Worm (Caenorhabditis elegans): Measurements from ENCODE around the gene gst-23.

Gene gst-23

ce11 chrV:3242984-3243383, at the start of gene gst-23:
Gene gst-23, plus strand, starts transcription at chrV:3243284.
- TF ChIP-seq cog-1 (tag; optimal IDR thresholded peaks at IDR 0.05), result no peak
- no peak for TF ChIP-seq T22C8.4 (GFP tag; IDR thresholded peaks at IDR 0.05)
- no peak for TF ChIP-seq ztf-29 (GFP tag; IDR thresholded peaks at IDR 0.05)
- no peak for TF ChIP-seq ref-1 (GFP tag; conservative IDR thresholded peaks at IDR 0.05)
- no peak for TF ChIP-seq klf-2 (GFP tag; conservative IDR thresholded peaks at IDR 0.05)
- TF ChIP-seq med-1 (GFP tag; optimal IDR thresholded peaks at IDR 0.05; ENCODE audit: insufficient read depth), result no peak
- TF ChIP-seq tab-1 (GFP tag; IDR thresholded peaks at IDR 0.05), result no peak
- no peak for TF ChIP-seq flt-1 (GFP tag; IDR thresholded peaks at IDR 0.05)
- no peak for TF ChIP-seq ztf-23 (GFP tag; IDR thresholded peaks at IDR 0.05)

- TF ChIP-seq cog-1 (tag; optimal IDR thresholded peaks at IDR 0.05), result peak; percentile 5
- TF ChIP-seq med-1 (GFP tag; optimal IDR thresholded peaks at IDR 0.05; ENCODE audit: insufficient read depth), result no peak
Observed at ce11 chrV:3194952-3195450, 48.1 kb upstream of the gst-23 start, which contains the start of gene Y73C8B.2. Gene Y73C8B.2, minus strand, starts transcription at chrV:3195002.

- TF ChIP-seq T22C8.4 (GFP tag; IDR thresholded peaks at IDR 0.05) (no peak), ztf-29 (GFP tag; IDR thresholded peaks at IDR 0.05) (no peak), ztf-23 (GFP tag; IDR thresholded peaks at IDR 0.05) (no peak), klf-2 (GFP tag; conservative IDR thresholded peaks at IDR 0.05) (no peak), med-1 (GFP tag; optimal IDR thresholded peaks at IDR 0.05; ENCODE audit: insufficient read depth) (no peak), ref-1 (GFP tag; conservative IDR thresholded peaks at IDR 0.05) (no peak), cog-1 (tag; optimal IDR thresholded peaks at IDR 0.05) (no peak)
Observed at ce11 chrV:3195814-3196213, 47.3 kb upstream of the gst-23 start.

- TF ChIP-seq med-1 (GFP tag; optimal IDR thresholded peaks at IDR 0.05; ENCODE audit: insufficient read depth), result no peak
- TF ChIP-seq klf-2 (GFP tag; conservative IDR thresholded peaks at IDR 0.05), result no peak
- TF ChIP-seq tab-1 (GFP tag; IDR thresholded peaks at IDR 0.05), result no peak
- no peak for TF ChIP-seq ztf-29 (GFP tag; IDR thresholded peaks at IDR 0.05)
- TF ChIP-seq T22C8.4 (GFP tag; IDR thresholded peaks at IDR 0.05), result no peak
- TF ChIP-seq ztf-23 (GFP tag; IDR thresholded peaks at IDR 0.05), result no peak
- TF ChIP-seq cog-1 (tag; optimal IDR thresholded peaks at IDR 0.05), result no peak
- TF ChIP-seq flt-1 (GFP tag; IDR thresholded peaks at IDR 0.05), result no peak
- TF ChIP-seq ref-1 (GFP tag; conservative IDR thresholded peaks at IDR 0.05), result no peak
Observed at ce11 chrV:3196832-3197329, 46.2 kb upstream of the gst-23 start, which contains the start of the genes Y73C8B.1 and Y73C8B.5. Gene Y73C8B.1, minus strand, starts transcription at chrV:3196882. Gene Y73C8B.5, plus strand, starts transcription at chrV:3197268.

- no peak for TF ChIP-seq ztf-23 (GFP tag; IDR thresholded peaks at IDR 0.05)
- no peak for TF ChIP-seq T22C8.4 (GFP tag; IDR thresholded peaks at IDR 0.05)
- no peak for TF ChIP-seq ztf-29 (GFP tag; IDR thresholded peaks at IDR 0.05)
- TF ChIP-seq med-1 (GFP tag; optimal IDR thresholded peaks at IDR 0.05; ENCODE audit: insufficient read depth), result no peak
- TF ChIP-seq flt-1 (GFP tag; IDR thresholded peaks at IDR 0.05), result no peak
- no peak for TF ChIP-seq klf-2 (GFP tag; conservative IDR thresholded peaks at IDR 0.05)
- TF ChIP-seq ref-1 (GFP tag; conservative IDR thresholded peaks at IDR 0.05), result no peak
- no peak for TF ChIP-seq cog-1 (tag; optimal IDR thresholded peaks at IDR 0.05)
Observed at ce11 chrV:3200323-3200722, 42.8 kb upstream of the gst-23 start, which contains the start of gene K08D9.4. Gene K08D9.4, minus strand, starts transcription at chrV:3200423.

ce11 chrV:3204433-3204832, 38.7 kb upstream of the gst-23 start:
- no peak for TF ChIP-seq T22C8.4 (GFP tag; IDR thresholded peaks at IDR 0.05)
- TF ChIP-seq ref-1 (GFP tag; conservative IDR thresholded peaks at IDR 0.05), result no peak
- TF ChIP-seq tab-1 (GFP tag; IDR thresholded peaks at IDR 0.05), result no peak
- no peak for TF ChIP-seq med-1 (GFP tag; optimal IDR thresholded peaks at IDR 0.05; ENCODE audit: insufficient read depth)
- no peak for TF ChIP-seq ztf-23 (GFP tag; IDR thresholded peaks at IDR 0.05)
- TF ChIP-seq klf-2 (GFP tag; conservative IDR thresholded peaks at IDR 0.05), result no peak
- TF ChIP-seq cog-1 (tag; optimal IDR thresholded peaks at IDR 0.05), result no peak
- TF ChIP-seq flt-1 (GFP tag; IDR thresholded peaks at IDR 0.05), result no peak
- no peak for TF ChIP-seq ztf-29 (GFP tag; IDR thresholded peaks at IDR 0.05)

ce11 chrV:3208940-3209339, 34.1 kb upstream of the gst-23 start:
- no peak for TF ChIP-seq klf-2 (GFP tag; conservative IDR thresholded peaks at IDR 0.05)
- TF ChIP-seq T22C8.4 (GFP tag; IDR thresholded peaks at IDR 0.05), result no peak
- no peak for TF ChIP-seq ztf-23 (GFP tag; IDR thresholded peaks at IDR 0.05)
- no peak for TF ChIP-seq ref-1 (GFP tag; conservative IDR thresholded peaks at IDR 0.05)
- no peak for TF ChIP-seq med-1 (GFP tag; optimal IDR thresholded peaks at IDR 0.05; ENCODE audit: insufficient read depth)
- TF ChIP-seq cog-1 (tag; optimal IDR thresholded peaks at IDR 0.05), result no peak
- no peak for TF ChIP-seq ztf-29 (GFP tag; IDR thresholded peaks at IDR 0.05)
- TF ChIP-seq flt-1 (GFP tag; IDR thresholded peaks at IDR 0.05), result no peak
- no peak for TF ChIP-seq tab-1 (GFP tag; IDR thresholded peaks at IDR 0.05)

- no peak for TF ChIP-seq klf-2 (GFP tag; conservative IDR thresholded peaks at IDR 0.05)
- TF ChIP-seq tab-1 (GFP tag; IDR thresholded peaks at IDR 0.05), result no peak
- no peak for TF ChIP-seq cog-1 (tag; optimal IDR thresholded peaks at IDR 0.05)
- no peak for TF ChIP-seq ztf-29 (GFP tag; IDR thresholded peaks at IDR 0.05)
- no peak for TF ChIP-seq med-1 (GFP tag; optimal IDR thresholded peaks at IDR 0.05; ENCODE audit: insufficient read depth)
- TF ChIP-seq flt-1 (GFP tag; IDR thresholded peaks at IDR 0.05), result no peak
- TF ChIP-seq ztf-23 (GFP tag; IDR thresholded peaks at IDR 0.05), result no peak
- no peak for TF ChIP-seq ref-1 (GFP tag; conservative IDR thresholded peaks at IDR 0.05)
- TF ChIP-seq T22C8.4 (GFP tag; IDR thresholded peaks at IDR 0.05), result no peak
Observed at ce11 chrV:3210147-3210546, 32.9 kb upstream of the gst-23 start, which contains the start of gene apx-1. Gene apx-1, plus strand, starts transcription at chrV:3210196.

ce11 chrV:3218604-3219003, 24.5 kb upstream of the gst-23 start:
- TF ChIP-seq klf-2 (GFP tag; conservative IDR thresholded peaks at IDR 0.05) (no peak), T22C8.4 (GFP tag; IDR thresholded peaks at IDR 0.05) (no peak)

ce11 chrV:3227373-3227772, 15.7 kb upstream of the gst-23 start, which contains the start of gene K08D9.2:
Gene K08D9.2, plus strand, starts transcription at chrV:3227673.
- no peak for TF ChIP-seq T22C8.4 (GFP tag; IDR thresholded peaks at IDR 0.05)
- no peak for TF ChIP-seq med-1 (GFP tag; optimal IDR thresholded peaks at IDR 0.05; ENCODE audit: insufficient read depth)
- no peak for TF ChIP-seq klf-2 (GFP tag; conservative IDR thresholded peaks at IDR 0.05)
- no peak for TF ChIP-seq tab-1 (GFP tag; IDR thresholded peaks at IDR 0.05)
- no peak for TF ChIP-seq flt-1 (GFP tag; IDR thresholded peaks at IDR 0.05)
- TF ChIP-seq ref-1 (GFP tag; conservative IDR thresholded peaks at IDR 0.05), result no peak
- no peak for TF ChIP-seq ztf-29 (GFP tag; IDR thresholded peaks at IDR 0.05)
- TF ChIP-seq cog-1 (tag; optimal IDR thresholded peaks at IDR 0.05), result no peak
- no peak for TF ChIP-seq ztf-23 (GFP tag; IDR thresholded peaks at IDR 0.05)

Data from whole organism, midembryonic.